Fruit fly (Drosophila melanogaster) whole organism, embryonic: Measurements from ENCODE around the gene Best2.

Source experiments
- Abd-B ChIP-seq: fragments of 200-800 bp; sonication (Bioruptor generic); optimal IDR thresholded peaks from 2 replicates; lab custom pipeline; 2018; ENCODE audit warnings: missing biosample characterization, mild to moderate bottlenecking, missing genetic modification characterization, moderate library complexity
- Blimp-1 ChIP-seq: fragments of 200-800 bp; sonication (Bioruptor generic); optimal IDR thresholded peaks from 3 replicates; lab custom pipeline; 2018; ENCODE audit warnings: missing biosample characterization, missing genetic modification characterization, mild to moderate bottlenecking, moderate library complexity, missing genetic modification reagents
- CG11247 ChIP-seq: fragments of 200-800 bp; sonication (Bioruptor generic); IDR thresholded peaks from 2 replicates; pipeline ENCODE4 v1.3.6; 2022; ENCODE audit warnings: missing biosample characterization, missing genetic modification characterization
- CG11696 ChIP-seq: fragments of 200-800 bp; sonication (Bioruptor generic); IDR thresholded peaks from 2 replicates; pipeline ENCODE4 v1.3.6; 2022; ENCODE audit warnings: missing biosample characterization, missing genetic modification characterization
- CG12299 ChIP-seq: fragments of 200-800 bp; sonication (Bioruptor generic); optimal IDR thresholded peaks from 2 replicates; lab custom pipeline; 2018; ENCODE audit warnings: missing biosample characterization, mild to moderate bottlenecking, missing genetic modification characterization
- CG14441 ChIP-seq: fragments of 200-800 bp; sonication (Bioruptor generic); IDR thresholded peaks from 2 replicates; pipeline ENCODE4 v1.3.6; 2022; ENCODE audit warnings: missing biosample characterization, missing genetic modification characterization
- CG16813 ChIP-seq: fragments of 200-800 bp; sonication (Bioruptor generic); IDR thresholded peaks from 3 replicates; pipeline ENCODE4 v1.3.6; 2022; ENCODE audit warnings: missing biosample characterization, missing genetic modification characterization; ENCODE audit not compliant: partially characterized antibody
- CG16863 ChIP-seq: fragments of 200-800 bp; sonication (Bioruptor generic); optimal IDR thresholded peaks from 3 replicates; lab custom pipeline; 2016; ENCODE audit warnings: missing biosample characterization, missing genetic modification characterization
- CG17328 ChIP-seq: fragments of 200-800 bp; sonication (Bioruptor generic); IDR thresholded peaks from 2 replicates; pipeline ENCODE4 v1.3.6; 2022; ENCODE audit warnings: missing biosample characterization, missing genetic modification characterization
- CG17912 ChIP-seq: fragments of 200-800 bp; sonication (Bioruptor generic); optimal IDR thresholded peaks from 2 replicates; lab custom pipeline; 2018; ENCODE audit warnings: missing biosample characterization, mild to moderate bottlenecking, missing genetic modification characterization
- CG18011 ChIP-seq: fragments of 200-800 bp; sonication (Bioruptor generic); optimal IDR thresholded peaks from 2 replicates; lab custom pipeline; 2017; ENCODE audit warnings: missing biosample characterization, missing genetic modification characterization, mild to moderate bottlenecking, moderate library complexity, missing genotype
- CG2889 ChIP-seq: fragments of 200-800 bp; sonication (Bioruptor generic); IDR thresholded peaks from 3 replicates; pipeline ENCODE4 v1.3.6; 2022; ENCODE audit warnings: missing biosample characterization, missing genetic modification characterization
- CG34376 ChIP-seq: fragments of 200-800 bp; sonication (Bioruptor generic); optimal IDR thresholded peaks from 2 replicates; lab custom pipeline; 2018; ENCODE audit warnings: missing biosample characterization, mild to moderate bottlenecking, missing genetic modification characterization
- CG3838 ChIP-seq: fragments of 200-800 bp; sonication (Bioruptor generic); optimal IDR thresholded peaks from 3 replicates; lab custom pipeline; 2016; ENCODE audit warnings: missing biosample characterization, missing genetic modification characterization
- CG6765 ChIP-seq: fragments of 200-800 bp; sonication (Bioruptor generic); optimal IDR thresholded peaks from 3 replicates; lab custom pipeline; 2017; ENCODE audit warnings: missing biosample characterization, mild to moderate bottlenecking, missing genetic modification characterization
- CG7786 ChIP-seq: fragments of 200-800 bp; sonication (Bioruptor generic); optimal IDR thresholded peaks from 2 replicates; lab custom pipeline; 2016; ENCODE audit warnings: missing biosample characterization, missing genetic modification characterization
- CG8944 ChIP-seq: fragments of 200-800 bp; sonication (Bioruptor generic); optimal IDR thresholded peaks from 3 replicates; lab custom pipeline; 2016; ENCODE audit warnings: missing biosample characterization, missing genetic modification characterization
- CG9437 ChIP-seq: fragments of 200-800 bp; sonication (Bioruptor generic); optimal IDR thresholded peaks from 2 replicates; lab custom pipeline; 2018; ENCODE audit warnings: missing biosample characterization, mild to moderate bottlenecking, missing genetic modification characterization
- CG9727 ChIP-seq: fragments of 200-800 bp; sonication (Bioruptor generic); optimal IDR thresholded peaks from 3 replicates; lab custom pipeline; 2017; ENCODE audit warnings: missing biosample characterization, mild to moderate bottlenecking, missing genetic modification characterization
- D19A ChIP-seq: fragments of 200-800 bp; optimal IDR thresholded peaks from 3 replicates; lab custom pipeline; 2019; ENCODE audit warnings: missing biosample characterization, mild to moderate bottlenecking, missing genetic modification characterization, moderate library complexity
- Dfd ChIP-seq, 2 experiments: fragments of >200 bp; optimal IDR thresholded peaks; 2 replicates each; lab custom pipeline; 2017; ENCODE audit warnings: missing biosample characterization in 2 of 2, missing genetic modification characterization in 2 of 2
- Drgx ChIP-seq: fragments of 200-800 bp; sonication (Bioruptor generic); IDR thresholded peaks from 2 replicates; pipeline ENCODE4 v1.3.6; 2022; ENCODE audit warnings: missing biosample characterization, missing genetic modification characterization
- E2f2 ChIP-seq: fragments of 200-800 bp; sonication (Bioruptor generic); IDR thresholded peaks from 2 replicates; pipeline ENCODE4 v1.3.6; 2022; ENCODE audit warnings: missing biosample characterization, missing genetic modification characterization
- HLH54F ChIP-seq: fragments of 200-800 bp; sonication (Bioruptor generic); optimal IDR thresholded peaks from 3 replicates; lab custom pipeline; 2016; ENCODE audit warnings: missing biosample characterization, missing genetic modification characterization
- Hand ChIP-seq: fragments of 200-800 bp; sonication (Bioruptor generic); optimal IDR thresholded peaks from 2 replicates; lab custom pipeline; 2017; ENCODE audit warnings: mild to moderate bottlenecking, missing biosample characterization, missing genetic modification reagents, missing genetic modification characterization
- Lhr ChIP-seq: fragments of 200-800 bp; sonication (Bioruptor generic); optimal IDR thresholded peaks from 3 replicates; lab custom pipeline; 2017; ENCODE audit warnings: mild to moderate bottlenecking, missing biosample characterization, missing genetic modification reagents, missing genetic modification characterization
- MTF-1 ChIP-seq: fragments of 200-800 bp; sonication (Bioruptor generic); optimal IDR thresholded peaks from 2 replicates; lab custom pipeline; 2018; ENCODE audit warnings: missing biosample characterization, mild to moderate bottlenecking, missing genetic modification characterization, borderline replicate concordance
- NC2α ChIP-seq: fragments of 200-800 bp; sonication (Bioruptor generic); optimal IDR thresholded peaks from 2 replicates; lab custom pipeline; 2016; ENCODE audit warnings: missing biosample characterization, missing genetic modification characterization
- Optix ChIP-seq: fragments of 200-800 bp; sonication (Bioruptor generic); IDR thresholded peaks from 3 replicates; pipeline ENCODE4 v1.3.6; 2022; ENCODE audit warnings: missing biosample characterization, missing genetic modification characterization
- Rx ChIP-seq: fragments of 200-800 bp; sonication (Bioruptor generic); IDR thresholded peaks from 2 replicates; pipeline ENCODE4 v1.3.6; 2022; ENCODE audit warnings: missing biosample characterization, missing genetic modification characterization
- abd-A ChIP-seq: fragments of 200-800 bp; sonication (Bioruptor generic); optimal IDR thresholded peaks from 3 replicates; lab custom pipeline; 2019; ENCODE audit warnings: missing biosample characterization, mild to moderate bottlenecking, missing genetic modification characterization, moderate library complexity
- amos ChIP-seq: fragments of 200-800 bp; sonication (Bioruptor generic); IDR thresholded peaks from 2 replicates; pipeline ENCODE4 v1.3.6; 2022; ENCODE audit warnings: missing biosample characterization, missing genetic modification characterization; ENCODE audit not compliant: partially characterized antibody
- aop ChIP-seq: fragments of 200-800 bp; sonication (Bioruptor generic); IDR thresholded peaks from 2 replicates; pipeline ENCODE4 v1.3.6; 2022; ENCODE audit warnings: missing biosample characterization, missing genetic modification characterization
- bbx ChIP-seq: fragments of 200-800 bp; sonication (Bioruptor generic); IDR thresholded peaks from 2 replicates; pipeline ENCODE4 v1.3.6; 2022; ENCODE audit warnings: missing biosample characterization, missing genetic modification characterization; ENCODE audit not compliant: partially characterized antibody
- ci ChIP-seq: fragments of 200-800 bp; sonication (Bioruptor generic); IDR thresholded peaks from 3 replicates; pipeline ENCODE4 v1.3.6; 2022; ENCODE audit warnings: missing biosample characterization, missing genetic modification characterization
- crp ChIP-seq, 2 experiments: fragments of 200-800 bp; sonication (Bioruptor generic); optimal IDR thresholded peaks; 2 replicates in 1 of 2; 3 replicates in 1 of 2; lab custom pipeline; 2017; ENCODE audit warnings: missing biosample characterization in 2 of 2, missing genetic modification characterization in 2 of 2, mild to moderate bottlenecking in 1 of 2, moderate library complexity in 1 of 2
- dimm ChIP-seq: fragments of 200-800 bp; sonication (Bioruptor generic); IDR thresholded peaks from 2 replicates; pipeline ENCODE4 v1.3.6; 2022; ENCODE audit warnings: missing biosample characterization, missing genetic modification characterization
- gfzf ChIP-seq: fragments of 200-800 bp; sonication (Bioruptor generic); optimal IDR thresholded peaks from 2 replicates; lab custom pipeline; 2016; ENCODE audit warnings: missing biosample characterization, mild to moderate bottlenecking, missing genetic modification characterization, moderate library complexity
- gsb ChIP-seq: fragments of 200-800 bp; sonication (Bioruptor generic); IDR thresholded peaks from 2 replicates; pipeline ENCODE4 v1.3.6; 2022; ENCODE audit warnings: missing biosample characterization, missing genetic modification characterization
- h ChIP-seq: fragments of >200 bp; optimal IDR thresholded peaks from 2 replicates; lab custom pipeline; 2017
- ind ChIP-seq: fragments of 200-800 bp; sonication (Bioruptor generic); optimal IDR thresholded peaks from 3 replicates; lab custom pipeline; 2016; ENCODE audit warnings: missing biosample characterization, missing genetic modification characterization
- phol ChIP-seq: fragments of 200-800 bp; sonication (Bioruptor generic); optimal IDR thresholded peaks from 3 replicates; lab custom pipeline; 2018; ENCODE audit warnings: missing biosample characterization, mild to moderate bottlenecking, missing genetic modification characterization, moderate library complexity
- prd ChIP-seq, 3 experiments: fragments of >200 bp in 2 of 3; fragments of 200-800 bp in 1 of 3; sonication (Bioruptor generic) in 1 of 3; optimal IDR thresholded peaks in 2 of 3; IDR thresholded peaks in 1 of 3; 2 replicates in 2 of 3; 3 replicates in 1 of 3; pipeline versions ENCODE4 v1.3.6 to Lab custom; 2017 to 2022; ENCODE audit warnings: missing biosample characterization in 1 of 3, missing genetic modification characterization in 1 of 3
- sd ChIP-seq: fragments of 200-800 bp; sonication (Bioruptor generic); optimal IDR thresholded peaks from 3 replicates; lab custom pipeline; 2018; ENCODE audit warnings: missing biosample characterization, mild to moderate bottlenecking, missing genetic modification characterization, moderate library complexity
- trem ChIP-seq: fragments of 200-800 bp; optimal IDR thresholded peaks from 3 replicates; lab custom pipeline; 2019; ENCODE audit warnings: missing biosample characterization, mild to moderate bottlenecking, missing genetic modification characterization, moderate library complexity
- unc-4 ChIP-seq: fragments of 200-800 bp; sonication (Bioruptor generic); IDR thresholded peaks from 2 replicates; pipeline ENCODE4 v1.3.6; 2022; ENCODE audit warnings: missing biosample characterization, missing genetic modification characterization; ENCODE audit not compliant: partially characterized antibody
- vvl ChIP-seq: fragments of 200-800 bp; sonication (Bioruptor generic); IDR thresholded peaks from 2 replicates; pipeline ENCODE4 v1.3.6; 2022; ENCODE audit warnings: missing biosample characterization, missing genetic modification characterization
- wek ChIP-seq: fragments of 200-800 bp; sonication (Bioruptor generic); optimal IDR thresholded peaks from 3 replicates; lab custom pipeline; 2018; ENCODE audit warnings: missing biosample characterization, mild to moderate bottlenecking, missing genetic modification characterization, moderate library complexity

Best2 gene

DNA sequence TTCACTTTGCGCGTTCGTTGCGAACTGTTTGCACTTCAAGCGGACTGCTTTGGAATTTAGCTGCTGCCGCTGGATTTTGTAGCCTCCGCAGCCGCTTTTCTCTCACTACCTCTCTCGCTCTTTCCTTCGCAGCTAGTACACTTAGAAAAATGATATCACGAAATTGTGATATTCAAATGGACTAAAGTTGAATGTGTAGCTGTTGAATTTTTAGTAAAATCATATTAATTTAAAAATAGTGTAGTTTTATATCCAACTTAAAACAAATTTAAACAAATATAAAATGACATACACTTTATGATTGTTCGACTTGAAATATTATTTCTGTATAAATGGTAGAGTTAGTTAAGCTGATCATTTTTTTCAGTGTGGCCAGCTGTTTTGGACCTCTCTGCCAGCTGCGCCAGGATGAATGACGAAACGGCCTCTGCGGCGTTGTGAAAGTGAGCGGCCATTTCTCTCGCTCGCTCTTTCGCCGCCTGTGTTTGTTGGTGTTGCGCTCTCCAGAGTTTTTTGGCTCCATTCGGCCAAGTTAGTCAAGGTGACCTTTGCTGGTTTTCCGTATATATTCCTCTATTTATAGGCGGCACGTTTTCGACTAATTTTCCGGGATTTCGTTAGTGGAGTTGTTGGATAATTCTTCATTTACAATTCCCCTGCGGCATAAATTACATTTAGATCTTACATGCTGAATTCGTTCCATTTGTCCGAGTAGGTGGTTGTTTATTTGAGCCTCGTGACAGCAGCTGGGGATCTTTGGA lies 6.4 kb upstream of the Best2 start, which contains the start of gene Ldh (continued):
- TF ChIP-seq CG8944 (GFP tag; lab: Kevin White, UChicago) (peak; percentile 50), D19A (tag; lab: Kevin White, UChicago) (peak; percentile 93), CG7786 (GFP tag; lab: Kevin White, UChicago) (peak; percentile 72), E2f2 (GFP tag; lab: Robert Waterston, UW) (peak; percentile 69; the same call in 1 of the 2 replicates), CG17328 (GFP tag; lab: Robert Waterston, UW) (peak; percentile 94), CG17912 (peak; percentile 71), CG9727 (GFP tag; lab: Kevin White, UChicago) (peak; percentile 99), CG16863 (GFP tag; lab: Kevin White, UChicago) (peak; percentile 80), Lhr (GFP tag; lab: Kevin White, UChicago) (peak; percentile 88), NC2α (GFP tag; lab: Kevin White, UChicago) (peak; percentile 69), CG3838 (GFP tag; lab: Kevin White, UChicago) (peak; percentile 82), CG12299 (peak; percentile 95), abd-A (peak; percentile 68), Rx (peak; percentile 76), Hand (GFP tag; lab: Kevin White, UChicago) (peak; percentile 95), CG18011 (GFP tag; lab: Kevin White, UChicago) (peak; percentile 78), CG14441 (GFP tag; lab: Robert Waterston, UW) (peak; percentile 87), Optix (GFP tag; lab: Robert Waterston, UW) (peak; percentile 45; the same call in 1 of the 3 replicates), Abd-B (peak; percentile 94), CG11696 (GFP tag; lab: Robert Waterston, UW) (peak; percentile 80), gsb (GFP tag; lab: Robert Waterston, UW) (peak; percentile 79), MTF-1 (GFP tag; lab: Kevin White, UChicago) (peak; percentile 65), crp (GFP tag; optimal IDR thresholded peaks at IDR 0.05; lab: Kevin White, UChicago) (peak; percentile 15 to 85), ci (GFP tag; lab: Robert Waterston, UW) (peak; percentile 89), vvl (peak; percentile 97), aop (GFP tag; lab: Robert Waterston, UW) (no peak), CG2889 (GFP tag; lab: Robert Waterston, UW) (peak; percentile 68; the same call in 2 of the 3 replicates), CG11247 (GFP tag; lab: Robert Waterston, UW) (peak; percentile 83), trem (peak; percentile 95), dimm (GFP tag; lab: Robert Waterston, UW) (peak; percentile 76), h (no peak), phol (tag; lab: Kevin White, UChicago) (peak; percentile 96), CG16813 (GFP tag; lab: Robert Waterston, UW) (no peak), Blimp-1 (GFP tag; lab: Kevin White, UChicago) (peak; percentile 93), bbx (GFP tag; lab: Robert Waterston, UW) (no peak), prd (optimal IDR thresholded peaks at IDR 0.05; lab: Kevin White, UChicago) (no peak), prd (GFP tag; IDR thresholded peaks at IDR 0.05; lab: Robert Waterston, UW) (peak; percentile 93), amos (no peak), wek (peak; percentile 73), Drgx (GFP tag; lab: Robert Waterston, UW) (peak; percentile 92), CG6765 (GFP tag; lab: Kevin White, UChicago) (peak; percentile 87), CG34376 (GFP tag; lab: Kevin White, UChicago) (peak; percentile 82), gfzf (no peak), ind (GFP tag; lab: Kevin White, UChicago) (peak; percentile 93), unc-4 (no peak), CG9437 (GFP tag; lab: Kevin White, UChicago) (peak; percentile 93), Dfd (GFP tag; optimal IDR thresholded peaks at IDR 0.05; lab: Kevin White, UChicago) (no peak), sd (tag; lab: Kevin White, UChicago) (peak; percentile 88), HLH54F (GFP tag; lab: Kevin White, UChicago) (peak; percentile 86)
